Fruit fly (Drosophila melanogaster): Measurements from ENCODE around the gene Grl36b.

DNA sequence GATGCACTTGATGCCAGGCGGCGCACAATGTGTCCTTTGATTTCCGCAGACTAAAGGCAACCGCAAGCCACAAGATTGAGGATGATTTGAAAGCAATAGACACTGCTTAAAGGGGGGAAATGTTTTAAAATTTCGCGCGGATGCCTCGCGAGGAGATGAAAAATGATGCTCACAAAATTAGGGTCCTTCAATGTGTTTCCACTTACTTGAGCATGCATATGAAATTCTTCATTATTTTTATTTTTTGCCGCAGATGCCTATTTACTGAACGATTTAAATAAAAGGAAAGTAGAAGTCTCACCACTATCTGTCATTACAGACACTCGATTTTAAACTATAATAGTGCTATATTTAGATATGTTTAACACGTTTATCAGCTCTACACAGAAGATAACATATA lies 29.3 kb downstream of the Grl36b start, which contains the start of gene Slc25A46b:
- TF ChIP-seq CG8359 (GFP tag; optimal IDR thresholded peaks at IDR 0.05; ENCODE audit: borderline replicate concordance) (no peak), CG7987 (GFP tag; optimal IDR thresholded peaks at IDR 0.05) (no peak), CG16779 (GFP tag; IDR thresholded peaks at IDR 0.05) (no peak), slp2 (GFP tag; optimal IDR thresholded peaks at IDR 0.05) (no peak), CG7745 (tag; optimal IDR thresholded peaks at IDR 0.05) (no peak), CG4617 (GFP tag; optimal IDR thresholded peaks at IDR 0.05; ENCODE audit: borderline replicate concordance) (no peak), CG1024 (GFP tag; IDR thresholded peaks at IDR 0.05) (no peak), pros (GFP tag; optimal IDR thresholded peaks at IDR 0.05) (no peak), croc (GFP tag; conservative IDR thresholded peaks at IDR 0.05) (no peak), CrebB (tag; optimal IDR thresholded peaks at IDR 0.05) (no peak)
